Worm (Caenorhabditis elegans) whole organism, L1 larva: Measurements from ENCODE around the gene Y32G9A.2.

ENCODE experiments used
- aly-2 ChIP-seq: fragments of 150-350 bp; optimal IDR thresholded peaks from 2 replicates; lab custom pipeline; 2014; ENCODE audit warnings: missing biosample characterization, missing genetic modification characterization
- ceh-82 ChIP-seq, 3 experiments: fragments of 150-350 bp in 1 of 3; sonication (generic microtip) in 2 of 3; optimal IDR thresholded peaks; 2 replicates each; lab custom pipeline; 2014 to 2017; ENCODE audit warnings: missing biosample characterization in 3 of 3, missing genetic modification characterization in 3 of 3
- ces-1 ChIP-seq: fragments of 150-350 bp; optimal IDR thresholded peaks from 2 replicates; lab custom pipeline; 2014; ENCODE audit warnings: missing biosample characterization, missing genetic modification reagents, missing genetic modification characterization
- fkh-10 ChIP-seq: sonication (generic microtip); optimal IDR thresholded peaks from 2 replicates; lab custom pipeline; 2017; ENCODE audit warnings: missing biosample characterization, missing genetic modification reagents, missing genetic modification characterization
- lin-13 ChIP-seq: fragments of 150-350 bp; optimal IDR thresholded peaks from 2 replicates; lab custom pipeline; 2014; ENCODE audit warnings: missing biosample characterization, missing genetic modification reagents, missing genetic modification characterization
- mep-1 ChIP-seq: fragments of 150-350 bp; optimal IDR thresholded peaks from 2 replicates; lab custom pipeline; 2014; ENCODE audit warnings: missing biosample characterization, missing genetic modification characterization

DNA sequence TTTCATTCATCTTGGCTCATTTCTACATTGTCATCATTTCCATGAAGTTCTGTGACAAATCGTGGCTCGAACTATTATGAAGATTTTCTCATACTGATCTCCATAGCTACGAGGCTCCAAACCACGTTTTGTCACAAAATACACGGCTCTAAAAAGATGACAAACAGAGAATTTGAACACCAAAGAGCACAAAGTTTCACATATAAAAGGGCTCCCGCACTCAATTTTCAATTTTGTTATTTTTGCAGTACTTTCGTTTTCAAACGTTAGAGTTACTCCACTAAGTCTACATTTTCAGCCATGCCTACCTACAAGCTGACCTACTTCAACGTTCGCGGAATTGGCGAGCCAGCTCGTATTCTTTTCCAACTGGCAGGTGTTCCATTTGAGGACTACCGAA is 3.0 kb downstream of the Y32G9A.2 start, which contains the start of gene gst-37:
- TF ChIP-seq mep-1 (tag; lab: Kevin White, UChicago): no peak
- no peak for TF ChIP-seq ces-1 (GFP tag; lab: Kevin White, UChicago)
- TF ChIP-seq ceh-82 (tag; optimal IDR thresholded peaks at IDR 0.05; lab: Kevin White, UChicago): no peak
- TF ChIP-seq fkh-10 (GFP tag; lab: Kevin White, UChicago): no peak
- no peak for TF ChIP-seq lin-13 (GFP tag; lab: Kevin White, UChicago)
- TF ChIP-seq aly-2: no peak
